Worm (Caenorhabditis elegans): ENCODE results near the gene dgk-1.

DNA sequence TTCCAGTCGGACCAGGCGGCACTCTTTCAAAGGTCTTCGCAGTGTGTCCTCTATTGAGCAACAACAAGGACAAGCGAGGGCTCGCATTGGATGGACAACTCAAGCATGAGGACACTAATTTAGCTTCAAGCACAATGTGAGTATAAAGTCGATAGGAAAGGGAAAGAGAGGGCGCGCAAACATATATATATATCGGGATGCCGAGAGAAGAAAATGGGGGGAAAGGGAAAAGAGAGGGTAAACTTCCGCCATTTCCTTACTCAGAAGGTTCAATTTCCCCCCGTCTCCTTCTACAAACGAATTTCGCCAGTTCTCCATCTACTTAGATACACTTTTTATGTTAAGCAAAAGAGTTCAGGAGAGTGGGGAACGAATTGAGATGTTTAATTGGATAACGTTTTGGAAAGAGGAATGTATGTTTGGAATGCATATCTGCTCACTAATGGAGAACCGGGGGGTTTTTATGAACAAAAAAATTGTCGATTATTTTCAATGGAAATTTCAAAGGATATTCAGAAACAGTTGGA is 38.6 kb downstream of the dgk-1 start:
- TF ChIP-seq unc-39 (tag; optimal IDR thresholded peaks at IDR 0.05) (no peak), drap-1 (GFP tag; optimal IDR thresholded peaks at IDR 0.05) (no peak), nhr-28 (tag; optimal IDR thresholded peaks at IDR 0.05) (no peak), nhr-76 (tag; optimal IDR thresholded peaks at IDR 0.05) (no peak), unc-62 (GFP tag; optimal IDR thresholded peaks at IDR 0.05) (no peak), ceh-43 (GFP tag; optimal IDR thresholded peaks at IDR 0.05) (no peak)
